Worm (Caenorhabditis elegans) whole organism, L4/young adult: ENCODE measurements around the gene mboa-3.

ENCODE experiments used
- W03F9.2 ChIP-seq: fragments of 150-350 bp; optimal IDR thresholded peaks from 2 replicates; lab custom pipeline; 2014; ENCODE audit warnings: missing biosample characterization, missing genetic modification characterization
- dao-5 ChIP-seq: sonication (generic microtip); optimal IDR thresholded peaks from 2 replicates; lab custom pipeline; 2016; ENCODE audit warnings: missing genotype, missing genetic modification characterization, moderate library complexity, missing compliant biosample characterization
- him-1 ChIP-seq: sonication (generic microtip); optimal IDR thresholded peaks from 2 replicates; lab custom pipeline; 2016; ENCODE audit warnings: missing genotype, missing genetic modification reagents, missing genetic modification characterization, missing compliant biosample characterization

Gene mboa-3

DNA sequence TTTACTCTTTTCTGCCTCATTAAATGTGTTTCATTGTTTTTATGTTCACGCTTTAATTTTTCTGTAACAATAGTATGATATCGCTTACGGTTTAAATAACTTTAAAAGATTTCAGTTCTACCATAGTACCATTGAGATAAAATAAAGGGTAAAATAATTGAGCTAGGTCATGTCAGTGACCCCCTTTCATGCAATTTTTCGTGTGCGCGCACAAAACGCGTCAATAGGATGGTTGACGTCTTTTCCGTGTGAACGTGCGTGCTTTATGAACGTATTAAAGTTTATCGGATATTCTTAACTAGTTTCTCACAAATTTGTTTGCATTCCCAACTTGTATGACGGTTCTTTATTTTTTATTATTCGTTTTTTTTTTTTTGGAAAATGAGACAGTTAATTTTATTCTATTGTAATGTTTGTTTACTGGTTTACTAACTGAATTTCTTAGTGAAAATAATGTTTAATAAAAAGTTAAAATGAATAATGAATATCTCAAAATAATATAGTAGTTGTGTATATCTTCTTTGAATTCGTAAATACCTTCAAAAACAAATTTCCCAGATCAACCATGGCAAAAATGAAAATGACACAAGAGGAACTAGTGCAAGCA is 36.6 kb downstream of the mboa-3 start, which contains the start of gene C25F6.1:
TSS of gene C25F6.1 (plus strand) at position 557 of the 607 bp plus-strand sequence.
- TF ChIP-seq dao-5 (tag; lab: Kevin White, UChicago) = no peak
- TF ChIP-seq W03F9.2 (tag; lab: Kevin White, UChicago) = no peak
- TF ChIP-seq him-1 = no peak

DNA sequence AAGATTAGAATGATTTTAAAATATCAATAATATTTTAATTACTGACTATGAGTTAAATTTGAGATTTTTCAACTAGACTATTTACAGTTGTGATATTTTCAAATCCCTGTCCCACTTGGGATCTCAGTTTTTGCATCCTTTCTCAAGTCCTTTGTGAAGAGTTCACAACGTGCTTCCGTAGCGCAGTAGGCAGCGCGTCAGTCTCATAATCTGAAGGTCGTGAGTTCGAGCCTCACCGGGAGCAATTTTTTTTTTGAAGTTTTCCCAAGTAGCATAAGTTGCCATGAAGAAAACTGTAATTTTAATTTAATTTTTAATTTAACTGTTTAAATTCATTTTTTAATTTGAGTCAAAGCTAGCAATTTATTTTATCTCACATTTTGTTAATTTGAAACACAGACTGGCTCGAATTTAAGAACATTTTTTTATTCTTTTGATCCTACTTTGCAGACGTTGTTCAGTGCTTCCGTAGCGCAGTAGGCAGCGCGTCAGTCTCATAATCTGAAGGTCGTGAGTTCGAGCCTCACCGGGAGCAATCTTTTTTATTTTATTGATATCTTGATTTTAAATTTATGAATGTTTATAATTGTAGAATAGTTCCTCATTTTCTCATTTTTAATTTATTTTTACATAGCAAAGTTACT is 37.2 kb downstream of the mboa-3 start:
- no peak for TF ChIP-seq W03F9.2 (tag; lab: Kevin White, UChicago)
- TF ChIP-seq dao-5 (tag; lab: Kevin White, UChicago) = no peak
- no peak for TF ChIP-seq him-1

DNA sequence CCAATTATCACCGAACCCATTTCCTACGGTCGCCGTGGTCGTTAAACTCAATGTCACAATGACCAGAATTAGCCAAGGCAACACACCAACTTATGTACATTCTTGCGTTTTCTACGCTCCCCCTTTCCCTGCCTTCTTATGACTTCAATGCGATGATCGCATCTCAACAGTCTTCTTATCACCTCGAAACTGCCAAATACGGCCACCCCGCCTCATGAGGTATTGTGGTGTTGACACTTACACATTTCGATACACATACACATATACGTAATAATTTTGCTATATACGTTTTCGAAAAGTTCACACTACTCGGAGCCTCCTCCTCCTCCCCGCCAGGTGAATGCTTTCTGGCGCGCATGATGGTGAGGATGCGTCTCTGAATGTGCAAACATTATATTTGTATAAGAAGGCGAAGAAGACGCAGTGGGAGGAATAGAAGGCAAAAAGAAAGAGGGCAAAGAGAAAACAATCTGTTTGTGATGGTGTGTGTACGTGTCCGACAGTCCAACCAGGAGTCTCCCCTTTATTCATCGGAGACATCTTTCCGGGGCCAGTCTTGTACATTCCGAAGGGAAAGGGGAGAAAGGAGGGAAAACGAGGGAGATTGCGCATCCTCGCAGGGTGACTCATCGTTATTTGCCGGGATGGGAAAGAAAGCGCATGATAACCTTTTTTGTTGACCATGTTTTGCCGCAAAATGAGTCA is 42.6 kb downstream of the mboa-3 start:
- TF ChIP-seq W03F9.2 (tag; lab: Kevin White, UChicago) = no peak
- TF ChIP-seq dao-5 (tag; lab: Kevin White, UChicago) = no peak
- TF ChIP-seq him-1 = no peak

DNA sequence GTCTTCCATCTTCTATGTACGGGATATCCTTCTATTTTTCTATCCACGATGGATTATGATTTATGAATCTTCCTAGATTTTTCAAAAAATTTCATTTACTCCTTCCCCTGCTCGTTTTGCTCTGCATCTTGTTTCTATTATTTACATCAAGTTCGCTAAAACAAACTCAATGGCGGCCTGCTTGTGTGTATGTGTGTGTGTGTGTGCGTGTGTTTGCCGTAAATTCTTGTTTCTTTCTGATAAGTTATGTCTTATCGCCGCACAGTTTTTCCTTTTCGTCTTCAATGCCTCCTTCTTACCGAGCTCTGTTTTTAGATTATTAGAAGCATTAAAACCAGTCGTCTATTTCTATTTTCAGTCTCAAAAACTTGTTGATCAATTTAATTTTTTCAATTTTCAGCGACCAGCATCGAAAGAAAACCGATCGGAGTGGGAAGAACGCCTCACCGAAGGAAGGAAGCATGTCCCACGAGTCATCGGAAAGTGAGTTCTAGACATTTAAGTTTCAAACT is 43.3 kb downstream of the mboa-3 start, which contains the start of gene dlg-1:
TSS of gene dlg-1 (plus strand) at position 401 of the 512 bp plus-strand sequence.
- TF ChIP-seq dao-5 (tag; lab: Kevin White, UChicago) (no peak), him-1 (no peak), W03F9.2 (tag; lab: Kevin White, UChicago) (no peak)

DNA sequence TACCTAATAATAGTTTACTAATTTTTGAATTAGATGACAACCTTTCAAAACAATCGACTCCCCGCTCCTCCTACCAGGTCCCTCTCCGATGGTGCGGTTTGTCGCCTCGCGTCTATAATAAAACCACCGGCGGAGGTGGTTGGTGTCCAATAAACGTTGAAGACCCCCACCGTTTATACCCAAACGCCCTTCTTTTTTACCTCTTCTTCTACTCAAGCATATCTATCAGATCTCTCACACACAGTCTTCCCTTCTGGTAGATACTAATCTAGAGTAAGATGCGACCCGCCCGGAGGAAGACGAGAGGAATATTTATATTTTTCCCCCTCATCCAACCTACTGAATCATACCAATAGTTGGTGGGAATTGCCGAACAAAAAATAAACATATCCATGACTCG is 43.7 kb downstream of the mboa-3 start:
- TF ChIP-seq dao-5 (tag; lab: Kevin White, UChicago) = no peak
- no peak for TF ChIP-seq him-1

DNA sequence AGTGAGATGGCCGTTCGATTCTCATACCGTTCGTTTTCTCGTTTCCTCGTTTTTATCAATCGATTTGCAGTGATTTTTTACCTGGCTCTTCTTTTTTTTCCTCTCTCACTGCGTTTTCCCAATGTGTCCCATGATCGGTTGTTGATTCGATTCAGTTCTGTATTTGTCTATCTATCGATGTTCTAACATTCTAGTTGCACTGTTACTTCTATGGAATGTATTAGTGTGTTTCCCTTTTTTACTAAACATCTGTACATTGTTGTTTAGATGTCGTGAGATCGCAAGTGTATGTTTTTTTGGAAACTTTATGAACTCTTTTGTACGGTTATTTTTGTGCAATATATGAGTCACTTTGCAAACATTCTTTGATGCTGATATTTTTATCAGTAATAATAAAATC is 45.0 kb downstream of the mboa-3 start:
- TF ChIP-seq W03F9.2 (tag; lab: Kevin White, UChicago) (no peak), dao-5 (tag; lab: Kevin White, UChicago) (no peak), him-1 (no peak)

DNA sequence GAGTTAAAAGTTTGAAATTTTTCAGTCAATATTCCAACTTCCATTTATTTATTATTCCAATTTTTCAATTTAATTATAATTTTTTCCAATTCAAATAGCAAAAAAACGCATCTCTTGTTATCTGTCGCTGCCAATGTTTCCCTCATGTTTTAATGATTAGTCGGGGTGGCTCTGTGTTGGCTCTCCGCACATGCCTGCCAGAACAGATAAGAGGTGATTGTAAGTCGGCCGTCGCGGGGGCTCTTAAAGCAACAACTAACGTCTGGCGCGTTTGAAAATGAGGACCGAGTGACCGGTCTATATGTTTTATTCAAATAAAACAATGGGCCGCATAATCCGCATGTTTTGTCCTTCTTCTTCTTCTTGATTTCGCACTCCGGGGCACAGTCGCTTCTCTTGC is 46.3 kb downstream of the mboa-3 start:
- no peak for TF ChIP-seq W03F9.2 (tag; lab: Kevin White, UChicago)
- no peak for TF ChIP-seq dao-5 (tag; lab: Kevin White, UChicago)
- no peak for TF ChIP-seq him-1

DNA sequence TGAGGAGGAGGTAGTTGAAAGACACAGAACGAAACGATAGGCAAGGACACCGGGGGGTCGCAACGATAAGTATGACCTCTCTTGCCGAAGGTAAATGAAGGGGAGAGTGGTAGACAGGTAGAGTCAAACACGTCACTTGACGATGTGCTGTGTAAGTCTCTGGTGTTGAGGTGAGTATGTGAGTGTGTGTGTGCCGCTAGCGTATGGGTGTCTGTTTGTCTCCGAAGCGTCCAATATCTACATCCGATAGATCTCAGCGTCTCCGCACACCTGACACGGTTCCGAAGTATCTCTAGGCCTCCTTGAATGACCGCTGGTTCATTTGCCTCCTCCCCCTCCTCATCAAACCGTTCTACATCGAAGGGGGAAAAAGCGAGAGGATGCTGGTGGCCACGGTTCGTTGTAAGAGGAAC is 47.4 kb downstream of the mboa-3 start:
- TF ChIP-seq him-1 (no peak), W03F9.2 (tag; lab: Kevin White, UChicago) (no peak), dao-5 (tag; lab: Kevin White, UChicago) (no peak)

DNA sequence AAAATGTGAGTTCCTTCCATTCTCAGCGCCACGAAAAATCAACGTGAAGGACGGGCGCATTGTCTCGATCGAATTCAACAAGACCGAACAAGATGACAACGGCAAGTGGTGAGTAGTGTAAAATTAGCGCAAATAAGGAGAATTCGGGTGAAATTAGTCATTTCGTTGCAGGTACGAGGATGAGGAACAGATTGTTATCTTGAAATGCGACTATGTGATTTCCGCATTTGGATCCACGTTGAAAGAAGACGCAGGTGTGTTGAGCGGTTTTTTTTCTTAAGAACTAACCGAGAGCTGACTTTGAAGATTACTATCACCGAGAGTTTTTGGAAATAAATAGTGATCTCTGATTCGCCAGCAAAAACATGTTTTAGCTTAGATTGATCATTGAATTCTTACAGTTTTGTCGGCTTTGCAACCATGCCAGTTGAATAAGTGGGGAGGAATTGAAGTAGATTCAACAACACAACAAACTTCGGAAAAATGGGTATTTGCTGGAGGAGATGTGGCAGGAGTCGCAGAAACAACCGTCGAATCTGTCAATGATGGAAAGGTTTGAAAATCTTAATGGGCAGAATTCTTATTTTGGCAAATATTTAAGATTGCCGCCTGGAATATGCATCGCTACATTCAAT is 52.4 kb downstream of the mboa-3 start:
- TF ChIP-seq W03F9.2 (tag; lab: Kevin White, UChicago) (no peak), him-1 (no peak), dao-5 (tag; lab: Kevin White, UChicago) (no peak)
